Worm (Caenorhabditis elegans): ENCODE data around the gene sri-57.
A peak's percentile ranks its signal among the peaks of the same experiment; 100 is the strongest.
"Not testable (repeated sequence)": the region's sequence is repeated elsewhere in the genome, so short reads cannot be mapped to it uniquely, and the experiment has no call there.

Gene sri-57

ce11 chrII:2639401-2640088, 32.7 kb downstream of the sri-57 start, which contains the start of gene F22E5.8:
Gene F22E5.8, plus strand, starts transcription at chrII:2640038.
- not testable (repeated sequence) for TF ChIP-seq cey-2 (tag; optimal IDR thresholded peaks at IDR 0.05; ENCODE audit: borderline replicate concordance, insufficient read depth); nhr-25 (tag; optimal IDR thresholded peaks at IDR 0.05; ENCODE audit: borderline replicate concordance, insufficient read depth); daf-12 (tag; optimal IDR thresholded peaks at IDR 0.05)

ce11 chrII:2638062-2638461, 34.2 kb downstream of the sri-57 start, which contains the start of gene F22E5.9:
Gene F22E5.9, plus strand, starts transcription at chrII:2638388.
- TF ChIP-seq lin-38 (GFP tag; IDR thresholded peaks at IDR 0.05) (peak; percentile 89), dpl-1 (GFP tag; optimal IDR thresholded peaks at IDR 0.05) (peak; percentile 86), ceh-44 (GFP tag; IDR thresholded peaks at IDR 0.05) (no peak), hlh-30 (tag; optimal IDR thresholded peaks at IDR 0.05; ENCODE audit: insufficient read depth) (no peak), mes-2 (tag; optimal IDR thresholded peaks at IDR 0.05; ENCODE audit: poor library complexity, severe bottlenecking) (no peak), ceh-28 (tag; optimal IDR thresholded peaks at IDR 0.05) (no peak), R02D3.7 (tag; optimal IDR thresholded peaks at IDR 0.05) (no peak), snpc-1.2 (GFP tag; IDR thresholded peaks at IDR 0.05) (no peak), nhr-77 (tag; optimal IDR thresholded peaks at IDR 0.05) (no peak), ZK337.2 (GFP tag; IDR thresholded peaks at IDR 0.05) (no peak), Y105C5A.15 (GFP tag; IDR thresholded peaks at IDR 0.05) (no peak), spr-1 (tag; optimal IDR thresholded peaks at IDR 0.05) (no peak)

ce11 chrII:2637359-2637758, 34.9 kb downstream of the sri-57 start, which contains the start of gene F22E5.21:
Gene F22E5.21, minus strand, starts transcription at chrII:2637459.
- TF ChIP-seq aly-2 (tag; optimal IDR thresholded peaks at IDR 0.05) = no peak
- no peak for TF ChIP-seq zfp-3 (GFP tag; conservative IDR thresholded peaks at IDR 0.05)
- no peak for TF ChIP-seq set-16 (GFP tag; IDR thresholded peaks at IDR 0.05)
- no peak for TF ChIP-seq unc-130 (GFP tag; optimal IDR thresholded peaks at IDR 0.05)
- TF ChIP-seq attf-4 (tag; optimal IDR thresholded peaks at IDR 0.05) = no peak
- no peak for TF ChIP-seq nhr-102 (tag; optimal IDR thresholded peaks at IDR 0.05)
- no peak for TF ChIP-seq Y75B8A.6 (GFP tag; IDR thresholded peaks at IDR 0.05)
- TF ChIP-seq F49E8.2 (tag; optimal IDR thresholded peaks at IDR 0.05; ENCODE audit: borderline replicate concordance) = no peak
- no peak for TF ChIP-seq ceh-62 (tag; optimal IDR thresholded peaks at IDR 0.05)
- no peak for TF ChIP-seq rbr-2 (tag; optimal IDR thresholded peaks at IDR 0.05)
- no peak for TF ChIP-seq php-3 (GFP tag; IDR thresholded peaks at IDR 0.05)
- TF ChIP-seq mdt-29 (GFP tag; IDR thresholded peaks at IDR 0.05) = no peak

ce11 chrII:2631169-2631568, 41.1 kb downstream of the sri-57 start, which contains the start of gene D2062.1:
Gene D2062.1, plus strand, starts transcription at chrII:2631469.
- TF ChIP-seq hif-1 (tag; optimal IDR thresholded peaks at IDR 0.05) (no peak), mes-2 (tag; optimal IDR thresholded peaks at IDR 0.05; ENCODE audit: poor library complexity, severe bottlenecking) (no peak), lin-13 (GFP tag; optimal IDR thresholded peaks at IDR 0.05) (no peak), nhr-77 (tag; optimal IDR thresholded peaks at IDR 0.05) (no peak), ztf-11 (tag; optimal IDR thresholded peaks at IDR 0.05) (no peak), egl-43 (GFP tag; IDR thresholded peaks at IDR 0.05) (no peak), ceh-32 (tag; optimal IDR thresholded peaks at IDR 0.05; ENCODE audit: poor library complexity) (no peak), madf-9 (GFP tag; conservative IDR thresholded peaks at IDR 0.05) (no peak), attf-4 (tag; optimal IDR thresholded peaks at IDR 0.05) (no peak), zip-11 (GFP tag; IDR thresholded peaks at IDR 0.05) (no peak), jun-1 (tag; optimal IDR thresholded peaks at IDR 0.05) (no peak), F49E8.2 (tag; optimal IDR thresholded peaks at IDR 0.05; ENCODE audit: borderline replicate concordance) (no peak), dmd-6 (GFP tag; IDR thresholded peaks at IDR 0.05) (no peak), vab-7 (GFP tag; IDR thresholded peaks at IDR 0.05) (no peak)
